Worm (Caenorhabditis elegans) whole organism, L4 larva: ENCODE data around the gene M176.5.

Experiments used
- D1046.2 ChIP-seq: fragments of 200-800 bp; sonication (Bioruptor generic); IDR thresholded peaks from 2 replicates; pipeline ENCODE4 v1.3.6; 2022; ENCODE audit warnings: missing genetic modification characterization, missing compliant biosample characterization
- F26F4.8 ChIP-seq: fragments of 200-800 bp; sonication (Bioruptor generic); conservative IDR thresholded peaks from 2 replicates; pipeline ENCODE4 v1.3.6; 2022; ENCODE audit warnings: missing genetic modification characterization, missing compliant biosample characterization
- F37D6.2 ChIP-seq: sonication (generic microtip); optimal IDR thresholded peaks from 2 replicates; lab custom pipeline; 2016; ENCODE audit warnings: mild to moderate bottlenecking, missing genetic modification characterization, missing compliant biosample characterization
- F44E2.7 ChIP-seq: fragments of 200-800 bp; sonication (Bioruptor generic); IDR thresholded peaks from 2 replicates; pipeline ENCODE4 v2.1.2; 2022; ENCODE audit warnings: missing genetic modification characterization, missing compliant biosample characterization
- R02D3.7 ChIP-seq: fragments of 150-350 bp; sonication (generic microtip); optimal IDR thresholded peaks from 3 replicates; lab custom pipeline; 2014; ENCODE audit warnings: missing biosample characterization, missing genetic modification characterization
- T20F7.1 ChIP-seq: fragments of 200-800 bp; sonication (Bioruptor generic); optimal IDR thresholded peaks from 2 replicates; lab custom pipeline; 2018; ENCODE audit warnings: mild to moderate bottlenecking, missing genetic modification characterization, missing compliant biosample characterization
- Y48G9A.11 ChIP-seq: fragments of 200-800 bp; sonication (Bioruptor generic); IDR thresholded peaks from 2 replicates; pipeline ENCODE4 v1.3.6; 2022; ENCODE audit warnings: missing genetic modification reagents, missing genetic modification characterization, missing compliant biosample characterization
- Y75B8A.6 ChIP-seq: fragments of 200-800 bp; sonication (Bioruptor generic); IDR thresholded peaks from 2 replicates; pipeline ENCODE4 v1.3.6; 2022; ENCODE audit warnings: missing genetic modification reagents, missing genetic modification characterization, missing compliant biosample characterization
- ZK337.2 ChIP-seq: fragments of 200-800 bp; sonication (Bioruptor generic); IDR thresholded peaks from 2 replicates; pipeline ENCODE4 v1.3.6; 2022; ENCODE audit warnings: missing genetic modification reagents, missing genetic modification characterization, missing compliant biosample characterization
- aha-1 ChIP-seq: fragments of 150-350 bp; peaks from one replicate; lab custom pipeline; 2014; ENCODE audit warnings: missing biosample characterization, missing genetic modification characterization
- aly-2 ChIP-seq: sonication (generic microtip); optimal IDR thresholded peaks from 2 replicates; lab custom pipeline; 2018; ENCODE audit warnings: missing biosample characterization, missing genetic modification characterization
- arid-1 ChIP-seq: fragments of 200-800 bp; sonication (Bioruptor generic); conservative IDR thresholded peaks from 2 replicates; pipeline ENCODE4 v1.3.6; 2022; ENCODE audit warnings: missing genetic modification reagents, missing genetic modification characterization, missing compliant biosample characterization
- ceh-28 ChIP-seq: fragments of 150-350 bp; optimal IDR thresholded peaks from 2 replicates; lab custom pipeline; 2014; ENCODE audit warnings: missing biosample characterization, missing genetic modification reagents, missing genetic modification characterization
- ceh-32 ChIP-seq: sonication (generic microtip); optimal IDR thresholded peaks from 2 replicates; lab custom pipeline; 2016; ENCODE audit warnings: mild to moderate bottlenecking, missing genetic modification characterization, missing compliant biosample characterization; ENCODE audit not compliant: poor library complexity
- ceh-62 ChIP-seq: sonication (generic microtip); optimal IDR thresholded peaks from 2 replicates; lab custom pipeline; 2017; ENCODE audit warnings: missing biosample characterization, missing genetic modification characterization
- ceh-82 ChIP-seq: sonication (generic microtip); optimal IDR thresholded peaks from 2 replicates; lab custom pipeline; 2017; ENCODE audit warnings: missing biosample characterization, missing genetic modification characterization
- daf-16 ChIP-seq, 3 experiments: sonication (generic microtip); optimal IDR thresholded peaks; 2 replicates each; lab custom pipeline; 2016 to 2017; ENCODE audit warnings: missing genetic modification characterization in 3 of 3, missing genetic modification reagents in 3 of 3, mild to moderate bottlenecking in 2 of 3, missing compliant biosample characterization in 2 of 3, missing biosample characterization in 1 of 3, moderate library complexity in 1 of 3
- dmd-8 ChIP-seq: fragments of 200-800 bp; sonication (Bioruptor generic); IDR thresholded peaks from 2 replicates; pipeline ENCODE4 v1.3.6; 2022; ENCODE audit warnings: missing genetic modification characterization, missing compliant biosample characterization
- dmd-9 ChIP-seq: fragments of 200-800 bp; sonication (Bioruptor generic); IDR thresholded peaks from 2 replicates; pipeline ENCODE4 v1.3.6; 2022; ENCODE audit warnings: missing genetic modification reagents, missing genetic modification characterization, missing compliant biosample characterization
- dve-1 ChIP-seq: sonication (generic microtip); optimal IDR thresholded peaks from 2 replicates; lab custom pipeline; 2017; ENCODE audit warnings: antibody characterized with exemption, mild to moderate bottlenecking, missing genetic modification characterization, missing compliant biosample characterization; ENCODE audit not compliant: insufficient read depth
- hlh-11 ChIP-seq: fragments of 200-800 bp; sonication (Bioruptor generic); optimal IDR thresholded peaks from 2 replicates; lab custom pipeline; 2018; ENCODE audit warnings: mild to moderate bottlenecking, missing genetic modification characterization, missing compliant biosample characterization
- lin-15B ChIP-seq: fragments of 150-350 bp; sonication (generic microtip); optimal IDR thresholded peaks from 3 replicates; lab custom pipeline; 2014; ENCODE audit warnings: missing biosample characterization, missing genetic modification characterization
- lin-39 ChIP-seq: fragments of 150-350 bp; optimal IDR thresholded peaks from 2 replicates; lab custom pipeline; 2014; ENCODE audit warnings: missing biosample characterization, missing genetic modification reagents, missing genetic modification characterization
- lsy-2 ChIP-seq, 2 experiments: fragments of 150-350 bp in 1 of 2; sonication (generic microtip) in 1 of 2; optimal IDR thresholded peaks; 2 replicates each; lab custom pipeline; 2014 to 2017; ENCODE audit warnings: missing biosample characterization in 2 of 2, missing genetic modification characterization in 2 of 2
- mdl-1 ChIP-seq, 2 experiments: fragments of 150-350 bp in 1 of 2; sonication (generic microtip) in 1 of 2; optimal IDR thresholded peaks; 2 replicates each; lab custom pipeline; 2014 to 2017; ENCODE audit warnings: missing biosample characterization in 2 of 2, missing genetic modification characterization in 2 of 2
- mdt-29 ChIP-seq: fragments of 200-800 bp; sonication (Bioruptor generic); IDR thresholded peaks from 2 replicates; pipeline ENCODE4 v1.3.6; 2022; ENCODE audit warnings: missing genetic modification reagents, missing genetic modification characterization, missing compliant biosample characterization
- mes-2 ChIP-seq: sonication (generic microtip); optimal IDR thresholded peaks from 2 replicates; lab custom pipeline; 2016; ENCODE audit warnings: missing genotype, mild to moderate bottlenecking, missing genetic modification characterization, missing compliant biosample characterization; ENCODE audit not compliant: poor library complexity, severe bottlenecking
- mxl-2 ChIP-seq: fragments of 200-800 bp; sonication (Bioruptor generic); conservative IDR thresholded peaks from 2 replicates; pipeline ENCODE4 v1.3.6; 2022; ENCODE audit warnings: missing genetic modification reagents, missing genetic modification characterization, missing compliant biosample characterization
- nhr-102 ChIP-seq: sonication (generic microtip); optimal IDR thresholded peaks from 2 replicates; lab custom pipeline; 2016; ENCODE audit warnings: mild to moderate bottlenecking, missing genetic modification characterization, moderate library complexity, missing compliant biosample characterization
- nhr-111 ChIP-seq: fragments of 200-800 bp; sonication (Bioruptor generic); optimal IDR thresholded peaks from 2 replicates; lab custom pipeline; 2018; ENCODE audit warnings: mild to moderate bottlenecking, missing genetic modification characterization, missing compliant biosample characterization
- nhr-237 ChIP-seq: sonication (generic microtip); optimal IDR thresholded peaks from 2 replicates; lab custom pipeline; 2017; ENCODE audit warnings: missing biosample characterization, missing genetic modification characterization
- nhr-42 ChIP-seq: fragments of 200-800 bp; sonication (Bioruptor generic); IDR thresholded peaks from 2 replicates; pipeline ENCODE4 v1.3.6; 2022; ENCODE audit warnings: missing genetic modification characterization, missing compliant biosample characterization
- nhr-6 ChIP-seq: fragments of 150-350 bp; optimal IDR thresholded peaks from 2 replicates; lab custom pipeline; 2014; ENCODE audit warnings: missing biosample characterization, missing genetic modification characterization
- nhr-77 ChIP-seq: fragments of 150-350 bp; optimal IDR thresholded peaks from 2 replicates; lab custom pipeline; 2014; ENCODE audit warnings: missing biosample characterization, missing genetic modification characterization
- pha-4 ChIP-seq, 2 experiments: fragments of 150-350 bp in 1 of 2; fragments of 200-800 bp in 1 of 2; sonication (Bioruptor generic) in 1 of 2; IDR thresholded peaks in 1 of 2; optimal IDR thresholded peaks in 1 of 2; 2 replicates each; pipeline versions ENCODE4 v1.3.6 to Lab custom; 2014 to 2022; ENCODE audit warnings: missing genetic modification characterization in 2 of 2, missing genetic modification reagents in 2 of 2, missing biosample characterization in 1 of 2, missing compliant biosample characterization in 1 of 2
- pqm-1 ChIP-seq: sonication (generic microtip); optimal IDR thresholded peaks from 2 replicates; lab custom pipeline; 2017; ENCODE audit warnings: missing biosample characterization, missing genetic modification characterization
- saeg-2 ChIP-seq: fragments of 200-800 bp; sonication (Bioruptor generic); IDR thresholded peaks from 2 replicates; pipeline ENCODE4 v1.3.6; 2022; ENCODE audit warnings: missing genetic modification reagents, missing genetic modification characterization, missing compliant biosample characterization
- sdz-12 ChIP-seq: fragments of 200-800 bp; sonication (Bioruptor generic); optimal IDR thresholded peaks from 2 replicates; lab custom pipeline; 2018; ENCODE audit warnings: mild to moderate bottlenecking, missing genetic modification characterization, missing compliant biosample characterization
- set-16 ChIP-seq: fragments of 200-800 bp; sonication (Bioruptor generic); IDR thresholded peaks from 2 replicates; pipeline ENCODE4 v1.3.6; 2022; ENCODE audit warnings: missing genetic modification reagents, missing genetic modification characterization, missing compliant biosample characterization
- skn-1 ChIP-seq: fragments of 150-350 bp; optimal IDR thresholded peaks from 2 replicates; lab custom pipeline; 2014; ENCODE audit warnings: missing biosample characterization, missing genetic modification characterization
- snpc-4 ChIP-seq: fragments of 150-350 bp; optimal IDR thresholded peaks from 2 replicates; lab custom pipeline; 2014; ENCODE audit warnings: missing biosample characterization, missing genetic modification characterization
- spr-1 ChIP-seq: sonication (generic microtip); optimal IDR thresholded peaks from 2 replicates; lab custom pipeline; 2016; ENCODE audit warnings: mild to moderate bottlenecking, missing genetic modification characterization, missing compliant biosample characterization
- tag-97 ChIP-seq: fragments of 200-800 bp; sonication (Bioruptor generic); IDR thresholded peaks from 2 replicates; pipeline ENCODE4 v1.3.6; 2022; ENCODE audit warnings: missing genetic modification characterization, missing compliant biosample characterization
- unc-130 ChIP-seq: sonication (generic microtip); optimal IDR thresholded peaks from 2 replicates; lab custom pipeline; 2016; ENCODE audit warnings: missing genetic modification reagents, missing genetic modification characterization, missing compliant biosample characterization
- unc-62 ChIP-seq, 3 experiments: fragments of 150-350 bp in 1 of 3; sonication (generic microtip); optimal IDR thresholded peaks in 2 of 3; peaks in 1 of 3; 1 replicate in 1 of 3; 2 replicates in 2 of 3; lab custom pipeline; 2014 to 2017; ENCODE audit warnings: missing biosample characterization in 3 of 3, missing genetic modification characterization in 3 of 3, missing genetic modification reagents in 3 of 3, missing genotype in 1 of 3
- zag-1 ChIP-seq: fragments of 150-350 bp; optimal IDR thresholded peaks from 2 replicates; lab custom pipeline; 2014; ENCODE audit warnings: missing biosample characterization, missing genetic modification characterization
- ztf-11 ChIP-seq: fragments of 150-350 bp; optimal IDR thresholded peaks from 2 replicates; lab custom pipeline; 2014; ENCODE audit warnings: missing biosample characterization, missing genetic modification characterization

M176.5 gene

ce11 chrII:9440060-9440459, 12.5 kb upstream of the M176.5 start, which contains the start of gene chil-17:
Gene chil-17, minus strand, starts transcription at chrII:9440160.
- TF ChIP-seq ceh-82 (tag; lab: Kevin White, UChicago) = no peak
- TF ChIP-seq mdl-1 (tag; optimal IDR thresholded peaks at IDR 0.05; lab: Kevin White, UChicago) = no peak
- no peak for TF ChIP-seq nhr-77 (tag; lab: Kevin White, UChicago)
- TF ChIP-seq lsy-2 (tag; optimal IDR thresholded peaks at IDR 0.05; lab: Kevin White, UChicago) = no peak
- no peak for TF ChIP-seq mdt-29
- TF ChIP-seq F37D6.2 = no peak
- TF ChIP-seq snpc-4 = no peak
- TF ChIP-seq sdz-12 (GFP tag; lab: Kevin White, UChicago) = no peak

- TF ChIP-seq dmd-9 (GFP tag; lab: Robert Waterston, UW) = no peak
- peak; percentile 3 for TF ChIP-seq aha-1
- no peak for TF ChIP-seq set-16 (GFP tag; lab: Robert Waterston, UW)
- TF ChIP-seq unc-62 (GFP tag; optimal IDR thresholded peaks at IDR 0.05 in 1 of 2; lab: Kevin White, UChicago) = peak in 1 of 2 experiments; percentile 91
- no peak for TF ChIP-seq unc-62 (tag; optimal IDR thresholded peaks at IDR 0.05; lab: Kevin White, UChicago)
- no peak for TF ChIP-seq skn-1
- TF ChIP-seq ceh-32 (tag; lab: Kevin White, UChicago) = no peak
These were observed 11.3 kb upstream of the M176.5 start for ce11 chrII:9438853-9439252.

- TF ChIP-seq nhr-111 (no peak), mes-2 (tag; lab: Kevin White, UChicago) (no peak), unc-130 (GFP tag; lab: Kevin White, UChicago) (no peak), ceh-28 (no peak), nhr-102 (no peak), hlh-11 (tag; lab: Kevin White, UChicago) (no peak), set-16 (GFP tag; lab: Robert Waterston, UW) (no peak), D1046.2 (no peak), ceh-62 (no peak), dmd-9 (GFP tag; lab: Robert Waterston, UW) (no peak), lin-15B (tag; lab: Kevin White, UChicago) (no peak), arid-1 (GFP tag; lab: Robert Waterston, UW) (no peak), ztf-11 (tag; lab: Kevin White, UChicago) (no peak), T20F7.1 (GFP tag; lab: Kevin White, UChicago) (no peak), aha-1 (no peak), lin-39 (tag; lab: Kevin White, UChicago) (no peak), nhr-237 (tag; lab: Kevin White, UChicago) (no peak), nhr-42 (GFP tag; lab: Robert Waterston, UW) (no peak), skn-1 (no peak), zag-1 (tag; lab: Kevin White, UChicago) (no peak)
These were observed 10.7 kb upstream of the M176.5 start, which contains the start of gene chil-13 for ce11 chrII:9438227-9438626. Gene chil-13, minus strand, starts transcription at chrII:9438327.

- TF ChIP-seq ztf-11 (tag; lab: Kevin White, UChicago) (no peak), spr-1 (tag; lab: Kevin White, UChicago) (no peak), Y75B8A.6 (no peak), Y48G9A.11 (GFP tag; lab: Robert Waterston, UW) (no peak), ceh-62 (no peak), F26F4.8 (GFP tag; lab: Robert Waterston, UW) (no peak), ZK337.2 (GFP tag; lab: Robert Waterston, UW) (no peak), F44E2.7 (GFP tag; lab: Robert Waterston, UW) (no peak), aly-2 (tag; lab: Kevin White, UChicago) (no peak), tag-97 (GFP tag; lab: Robert Waterston, UW) (no peak), pqm-1 (tag; lab: Kevin White, UChicago) (no peak), nhr-6 (tag; lab: Kevin White, UChicago) (no peak), dmd-8 (no peak), mxl-2 (GFP tag; lab: Robert Waterston, UW) (no peak), saeg-2 (no peak), R02D3.7 (tag; lab: Kevin White, UChicago) (no peak), pha-4 (GFP tag; IDR thresholded peaks at IDR 0.05; lab: Robert Waterston, UW) (no peak), pha-4 (tag; optimal IDR thresholded peaks at IDR 0.05; lab: Kevin White, UChicago) (no peak), daf-16 (GFP tag; optimal IDR thresholded peaks at IDR 0.05; lab: Kevin White, UChicago) (no peak), daf-16 (tag; optimal IDR thresholded peaks at IDR 0.05; lab: Kevin White, UChicago) (no peak), sdz-12 (GFP tag; lab: Kevin White, UChicago) (no peak), dve-1 (tag; lab: Kevin White, UChicago) (no peak)
These were observed 8.5 kb upstream of the M176.5 start, which contains the start of gene kin-16 for ce11 chrII:9436009-9436408. Gene kin-16, minus strand, starts transcription at chrII:9436109.
